Fruit fly (Drosophila melanogaster) whole organism, embryonic: ENCODE measurements around the gene Scm.

ENCODE experiments used
- CG1233 ChIP-seq: fragments of 200-800 bp; sonication (Bioruptor generic); optimal IDR thresholded peaks from 4 replicates; lab custom pipeline; 2018; ENCODE audit warnings: missing biosample characterization, mild to moderate bottlenecking, missing genetic modification characterization
- CG13894 ChIP-seq: fragments of 200-800 bp; sonication (Bioruptor generic); optimal IDR thresholded peaks from 3 replicates; lab custom pipeline; 2018; ENCODE audit warnings: missing biosample characterization, mild to moderate bottlenecking, missing genetic modification characterization, moderate library complexity
- CG14050 ChIP-seq: fragments of 200-800 bp; sonication (Bioruptor generic); IDR thresholded peaks from 3 replicates; pipeline ENCODE4 v1.3.6; 2022; ENCODE audit warnings: missing biosample characterization, missing genetic modification characterization
- CG18599 ChIP-seq: fragments of 200-800 bp; sonication (Bioruptor generic); optimal IDR thresholded peaks from 3 replicates; lab custom pipeline; 2017; ENCODE audit warnings: missing biosample characterization, missing genetic modification characterization, mild to moderate bottlenecking, moderate library complexity, missing genetic modification reagents
- CG33557 ChIP-seq: fragments of 200-800 bp; sonication (Bioruptor generic); optimal IDR thresholded peaks from 2 replicates; lab custom pipeline; 2019; ENCODE audit warnings: missing biosample characterization, mild to moderate bottlenecking, missing genetic modification characterization, moderate library complexity
- CG4404 ChIP-seq: fragments of 200-800 bp; sonication (Bioruptor generic); IDR thresholded peaks from 2 replicates; pipeline ENCODE4 v1.3.6; 2022; ENCODE audit warnings: missing biosample characterization, missing genetic modification characterization
- CG5245 ChIP-seq: fragments of 200-800 bp; sonication (Bioruptor generic); optimal IDR thresholded peaks from 3 replicates; lab custom pipeline; 2016; ENCODE audit warnings: missing biosample characterization, missing genetic modification characterization
- ab ChIP-seq: fragments of 200-800 bp; sonication (Bioruptor generic); optimal IDR thresholded peaks from 2 replicates; lab custom pipeline; 2016; ENCODE audit warnings: missing biosample characterization, missing genetic modification characterization
- sim ChIP-seq: fragments of 200-800 bp; sonication (Bioruptor generic); IDR thresholded peaks from 2 replicates; pipeline ENCODE4 v1.3.6; 2022; ENCODE audit warnings: missing biosample characterization, missing genetic modification characterization

dm6 chr3R:9637361-9637760, at the start of gene Scm:
- no peak for TF ChIP-seq CG5245 (GFP tag; lab: Kevin White, UChicago)
- no peak for TF ChIP-seq ab
- TF ChIP-seq CG1233 (GFP tag; lab: Kevin White, UChicago): no peak
- TF ChIP-seq CG14050 (GFP tag; lab: Robert Waterston, UW): no peak
- no peak for TF ChIP-seq CG18599 (GFP tag; lab: Kevin White, UChicago)
- peak; percentile 2 for TF ChIP-seq CG13894 (tag; lab: Kevin White, UChicago)
- TF ChIP-seq sim (GFP tag; lab: Robert Waterston, UW): no peak
- TF ChIP-seq CG4404 (GFP tag; lab: Robert Waterston, UW): no peak
- TF ChIP-seq CG33557: peak; percentile 4
